Worm (Caenorhabditis elegans): ENCODE measurements around the gene fbxc-28.

DNA sequence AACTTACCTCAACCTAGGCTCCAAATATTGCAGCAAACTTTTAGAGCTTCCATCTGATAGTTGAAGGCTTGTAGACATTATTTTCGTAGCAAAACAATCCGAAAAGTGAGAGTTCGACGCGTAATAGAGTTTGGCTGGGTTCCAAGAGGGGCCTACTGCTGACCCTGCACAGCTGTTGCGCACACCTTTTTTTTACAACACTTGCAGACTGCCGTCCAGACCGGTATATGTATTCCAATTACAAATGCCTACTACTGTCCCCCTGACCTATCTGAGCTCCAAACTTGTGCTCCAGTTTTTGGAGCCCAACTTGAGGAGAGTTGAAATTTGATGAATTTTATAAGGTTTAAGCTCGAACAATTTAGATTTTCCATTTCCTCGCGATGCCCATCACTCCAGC is 14.1 kb upstream of the fbxc-28 start, which contains the start of the genes fbxc-24 and fbxc-27:
- TF ChIP-seq ets-7 (tag; optimal IDR thresholded peaks at IDR 0.05) (no peak), flt-1 (GFP tag; IDR thresholded peaks at IDR 0.05) (no peak), ama-1 (optimal IDR thresholded peaks at IDR 0.05) (no peak), tra-4 (tag; optimal IDR thresholded peaks at IDR 0.05) (no peak), hnd-1 (tag; optimal IDR thresholded peaks at IDR 0.05) (no peak), B0310.2 (tag; optimal IDR thresholded peaks at IDR 0.05) (no peak), pes-1 (GFP tag; IDR thresholded peaks at IDR 0.05) (no peak), scrt-1 (GFP tag; IDR thresholded peaks at IDR 0.05) (no peak), hmg-4 (GFP tag; optimal IDR thresholded peaks at IDR 0.05) (no peak), ceh-36 (tag; optimal IDR thresholded peaks at IDR 0.05) (no peak), sea-1 (GFP tag; conservative IDR thresholded peaks at IDR 0.05) (no peak)

Measured in whole organism, early embryonic.